Fruit fly (Drosophila melanogaster): ENCODE results near the gene Yp3.

Gene Yp3

DNA sequence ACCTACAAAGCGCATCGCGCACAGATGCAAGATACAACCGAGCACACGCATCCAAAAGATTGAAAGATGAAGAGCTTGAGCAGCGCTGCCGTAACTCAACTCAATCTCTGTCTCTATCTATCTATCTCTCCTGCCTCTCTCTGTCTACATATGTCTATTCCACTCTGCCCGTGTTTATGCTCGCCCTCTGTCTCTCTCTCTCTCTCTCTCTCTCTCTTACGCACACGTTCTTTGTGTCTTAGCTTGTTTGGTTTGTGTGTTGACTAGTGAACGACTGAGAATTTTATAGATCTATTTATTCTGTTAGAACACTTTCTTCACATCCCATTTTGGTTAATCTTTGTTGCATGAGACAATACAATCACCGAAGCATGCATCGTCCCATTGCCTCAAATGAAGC lies 46.2 kb downstream of the Yp3 start (continued):
- TF ChIP-seq sens-2 (GFP tag; IDR thresholded peaks at IDR 0.05) (no peak), CG3407 (GFP tag; optimal IDR thresholded peaks at IDR 0.05) (no peak), usp (GFP tag; optimal IDR thresholded peaks at IDR 0.05) (no peak), ssp (GFP tag; IDR thresholded peaks at IDR 0.05) (no peak), trem (tag; optimal IDR thresholded peaks at IDR 0.05) (no peak), CG14860 (GFP tag; IDR thresholded peaks at IDR 0.05; ENCODE audit: partially characterized antibody) (no peak), hkb (optimal IDR thresholded peaks at IDR 0.05) (no peak), hkb (GFP tag; IDR thresholded peaks at IDR 0.05) (no peak), CG17385 (GFP tag; optimal IDR thresholded peaks at IDR 0.05) (no peak), CG11085 (GFP tag; IDR thresholded peaks at IDR 0.05) (no peak), Adf1 (GFP tag; IDR thresholded peaks at IDR 0.05) (no peak), caup (GFP tag; optimal IDR thresholded peaks at IDR 0.05; ENCODE audit: severe bottlenecking) (no peak), pros (GFP tag; optimal IDR thresholded peaks at IDR 0.05) (no peak), CG33557 (GFP tag; optimal IDR thresholded peaks at IDR 0.05) (peak; percentile 8), Vsx1 (GFP tag; optimal IDR thresholded peaks at IDR 0.05) (no peak), Bdp1 (GFP tag; optimal IDR thresholded peaks at IDR 0.05) (no peak), salm (tag; optimal IDR thresholded peaks at IDR 0.05) (no peak), CG6175 (GFP tag; IDR thresholded peaks at IDR 0.05) (no peak), NfI (GFP tag; optimal IDR thresholded peaks at IDR 0.05) (no peak), esg (GFP tag; conservative IDR thresholded peaks at IDR 0.05) (no peak), CG18476 (GFP tag; optimal IDR thresholded peaks at IDR 0.05) (no peak), dysf (GFP tag; IDR thresholded peaks at IDR 0.05) (peak; percentile 12; the same call in 1 of the 3 replicates), so (GFP tag; IDR thresholded peaks at IDR 0.05) (no peak), CG12071 (GFP tag; optimal IDR thresholded peaks at IDR 0.05) (no peak), CG7928 (GFP tag; optimal IDR thresholded peaks at IDR 0.05) (no peak), Atf6 (GFP tag; IDR thresholded peaks at IDR 0.05) (no peak), emc (GFP tag; optimal IDR thresholded peaks at IDR 0.05) (no peak), CG1647 (GFP tag; optimal IDR thresholded peaks at IDR 0.05) (no peak), pho (GFP tag; optimal IDR thresholded peaks at IDR 0.05) (no peak), NC2α (GFP tag; optimal IDR thresholded peaks at IDR 0.05) (no peak), CG31365 (tag; optimal IDR thresholded peaks at IDR 0.05) (no peak), h (optimal IDR thresholded peaks at IDR 0.05) (no peak), CG12219 (GFP tag; optimal IDR thresholded peaks at IDR 0.05) (no peak), CG1529 (GFP tag; optimal IDR thresholded peaks at IDR 0.05) (no peak), CG17912 (GFP tag; optimal IDR thresholded peaks at IDR 0.05) (no peak), MTF-1 (GFP tag; optimal IDR thresholded peaks at IDR 0.05; ENCODE audit: borderline replicate concordance) (no peak), CG13775 (GFP tag; optimal IDR thresholded peaks at IDR 0.05) (no peak), GATAe (GFP tag; conservative IDR thresholded peaks at IDR 0.05) (no peak), CG15269 (tag; optimal IDR thresholded peaks at IDR 0.05) (no peak), sna (GFP tag; IDR thresholded peaks at IDR 0.05; ENCODE audit: partially characterized antibody) (no peak), Hr3 (GFP tag; optimal IDR thresholded peaks at IDR 0.05) (no peak), CG12236 (GFP tag; optimal IDR thresholded peaks at IDR 0.05) (no peak), unpg (GFP tag; optimal IDR thresholded peaks at IDR 0.05) (no peak), disco-r (GFP tag; optimal IDR thresholded peaks at IDR 0.05) (no peak), cwo (GFP tag; optimal IDR thresholded peaks at IDR 0.05) (no peak), CG10959 (GFP tag; IDR thresholded peaks at IDR 0.05) (no peak), CG11560 (tag; IDR thresholded peaks at IDR 0.05) (no peak), Bgb (GFP tag; IDR thresholded peaks at IDR 0.05; ENCODE audit: partially characterized antibody) (0 out of 2 replicates have a peak, but pooled peaks have one; percentile 12), knrl (GFP tag; IDR thresholded peaks at IDR 0.05; ENCODE audit: partially characterized antibody) (no peak), klu (GFP tag; IDR thresholded peaks at IDR 0.05) (no peak), CG6791 (GFP tag; IDR thresholded peaks at IDR 0.05; ENCODE audit: partially characterized antibody) (no peak), Pdp1 (GFP tag; optimal IDR thresholded peaks at IDR 0.05) (peak in 1 of 2 experiments; percentile 65)
